Worm (Caenorhabditis elegans): ENCODE data around the gene ZK673.2.

The ZK673.2 gene

DNA sequence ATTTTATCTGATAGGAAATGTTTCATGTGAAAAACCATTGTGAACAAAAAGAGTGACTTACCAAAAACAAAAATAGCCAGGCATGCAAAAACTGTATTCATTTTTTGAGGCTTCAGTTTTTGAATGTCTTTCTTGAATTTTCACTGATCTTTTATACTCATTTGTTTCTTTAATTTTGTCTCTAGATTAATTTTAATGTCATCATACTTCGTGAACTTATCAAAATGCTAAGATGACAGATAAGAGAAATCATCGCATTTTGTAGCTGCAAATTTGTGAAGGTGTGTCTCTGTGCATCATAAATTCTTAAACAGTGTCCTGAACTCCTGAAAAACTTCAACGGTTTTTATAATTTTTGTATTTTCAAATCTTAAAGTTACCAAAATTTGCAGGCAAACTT is 28.0 kb downstream of the ZK673.2 start, which contains the start of gene clec-58:
Gene clec-58, minus strand, starts transcription at position 101 of the 400 bp plus-strand sequence.
- TF ChIP-seq pqm-1 (tag; optimal IDR thresholded peaks at IDR 0.05) = no peak
- TF ChIP-seq K02D7.2 (tag; optimal IDR thresholded peaks at IDR 0.05) = no peak
- TF ChIP-seq ceh-48 (tag; optimal IDR thresholded peaks at IDR 0.05) = no peak
- TF ChIP-seq gmeb-2 (tag; optimal IDR thresholded peaks at IDR 0.05) = no peak
- no peak for TF ChIP-seq zip-5 (tag; optimal IDR thresholded peaks at IDR 0.05)
- TF ChIP-seq hlh-30 (tag; optimal IDR thresholded peaks at IDR 0.05; ENCODE audit: insufficient read depth) = no peak
- no peak for TF ChIP-seq hlh-6 (tag; optimal IDR thresholded peaks at IDR 0.05)

- TF ChIP-seq hlh-15 (tag; optimal IDR thresholded peaks at IDR 0.05) = no peak
- no peak for TF ChIP-seq dve-1 (tag; optimal IDR thresholded peaks at IDR 0.05)
- no peak for TF ChIP-seq lin-11 (tag; optimal IDR thresholded peaks at IDR 0.05)
- no peak for TF ChIP-seq pag-3 (tag; optimal IDR thresholded peaks at IDR 0.05; ENCODE audit: borderline replicate concordance)
- no peak for TF ChIP-seq pros-1 (tag; optimal IDR thresholded peaks at IDR 0.05)
- no peak for TF ChIP-seq hlh-6 (tag; optimal IDR thresholded peaks at IDR 0.05)
- no peak for TF ChIP-seq dmd-4 (tag; optimal IDR thresholded peaks at IDR 0.05; ENCODE audit: borderline replicate concordance)
- TF ChIP-seq ceh-22 (tag; optimal IDR thresholded peaks at IDR 0.05) = no peak
- TF ChIP-seq ceh-18 (tag; optimal IDR thresholded peaks at IDR 0.05) = no peak
- no peak for TF ChIP-seq pat-9 (tag; optimal IDR thresholded peaks at IDR 0.05)
- TF ChIP-seq ttx-3 (tag; optimal IDR thresholded peaks at IDR 0.05) = no peak
- no peak for TF ChIP-seq K09A11.1 (tag; optimal IDR thresholded peaks at IDR 0.05; ENCODE audit: insufficient read depth)
- no peak for TF ChIP-seq rnt-1 (tag; optimal IDR thresholded peaks at IDR 0.05)
- no peak for TF ChIP-seq ceh-19 (GFP tag; optimal IDR thresholded peaks at IDR 0.05)
- TF ChIP-seq tbx-2 (tag; optimal IDR thresholded peaks at IDR 0.05) = no peak
- TF ChIP-seq C08G9.2 (tag; optimal IDR thresholded peaks at IDR 0.05) = no peak
- no peak for TF ChIP-seq T23F11.4 (GFP tag; optimal IDR thresholded peaks at IDR 0.05)
- TF ChIP-seq sox-4 (tag; optimal IDR thresholded peaks at IDR 0.05) = no peak
- no peak for TF ChIP-seq madf-2 (tag; optimal IDR thresholded peaks at IDR 0.05)
These were observed 28.9 kb downstream of the ZK673.2 start, which contains the start of gene ZK666.4 for ce11 chrII:10476959-10477358. TSS of gene ZK666.4 (plus strand) at chrII:10477259.

ce11 chrII:10479348-10479747 is 31.3 kb downstream of the ZK673.2 start, which contains the start of gene clec-59:
TSS of gene clec-59 (minus strand) at chrII:10479448.
- TF ChIP-seq ceh-24 (tag; optimal IDR thresholded peaks at IDR 0.05) (no peak), fax-1 (tag; optimal IDR thresholded peaks at IDR 0.05) (no peak), ceh-22 (tag; optimal IDR thresholded peaks at IDR 0.05) (no peak), F13H6.1 (tag; optimal IDR thresholded peaks at IDR 0.05) (no peak), pros-1 (tag; optimal IDR thresholded peaks at IDR 0.05) (no peak), K09A11.1 (tag; optimal IDR thresholded peaks at IDR 0.05; ENCODE audit: insufficient read depth) (no peak), pax-1 (tag; optimal IDR thresholded peaks at IDR 0.05) (no peak), ets-4 (tag; optimal IDR thresholded peaks at IDR 0.05) (no peak), ztf-16 (tag; optimal IDR thresholded peaks at IDR 0.05) (no peak), T23F11.4 (GFP tag; optimal IDR thresholded peaks at IDR 0.05) (no peak), elt-2 (tag; optimal IDR thresholded peaks at IDR 0.05) (no peak), hlh-13 (GFP tag; optimal IDR thresholded peaks at IDR 0.05) (no peak), ceh-9 (tag; optimal IDR thresholded peaks at IDR 0.05) (no peak)

DNA sequence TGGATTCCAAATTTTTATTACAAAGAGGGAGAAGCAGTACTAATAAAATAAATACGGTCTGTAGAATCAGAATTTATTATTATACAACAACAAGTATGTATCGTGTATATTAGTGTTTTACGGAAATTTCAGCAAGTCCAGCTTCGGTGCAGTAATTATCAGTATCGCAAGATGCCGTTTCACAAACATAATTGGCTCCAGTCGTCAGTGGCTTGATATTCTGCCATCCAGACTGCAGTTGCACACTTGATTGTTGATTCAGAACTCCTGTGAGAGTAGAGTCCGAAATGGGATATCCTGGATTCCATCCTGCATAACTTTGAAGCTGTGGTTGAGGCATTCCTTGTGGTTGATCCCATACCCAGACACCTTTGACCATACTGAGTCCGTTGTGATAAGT is 32.0 kb downstream of the ZK673.2 start:
- TF ChIP-seq elt-4 (tag; optimal IDR thresholded peaks at IDR 0.05) (no peak), ceh-18 (tag; optimal IDR thresholded peaks at IDR 0.05) (no peak), sox-4 (tag; optimal IDR thresholded peaks at IDR 0.05) (no peak), npax-4 (tag; optimal IDR thresholded peaks at IDR 0.05) (no peak)

Measured in whole organism, late embryonic.